Fruit fly (Drosophila melanogaster): Measurements from ENCODE around the gene Fnta.

The Fnta gene

DNA sequence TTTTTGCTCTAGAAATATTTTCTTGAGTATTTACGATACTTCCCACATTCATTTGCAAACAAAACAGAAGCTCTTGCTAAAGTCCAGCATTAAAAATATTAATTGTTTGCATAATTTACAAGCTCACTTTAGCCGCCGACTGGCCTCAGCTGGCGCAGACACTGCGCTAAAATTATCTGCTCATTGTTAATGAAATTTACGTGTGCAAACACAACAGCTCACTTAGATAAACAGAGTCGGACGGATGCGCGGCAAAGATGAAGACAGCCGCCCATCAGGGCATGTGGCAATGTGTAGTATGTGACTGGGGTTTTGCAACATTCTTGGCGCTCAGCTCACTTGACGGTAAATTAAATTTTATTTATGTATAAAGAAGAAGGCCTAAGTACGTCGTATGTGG lies 1.5 kb downstream of the Fnta start:
- TF ChIP-seq CG17801 (GFP tag; optimal IDR thresholded peaks at IDR 0.05; ENCODE audit: partially characterized antibody): no peak

DNA sequence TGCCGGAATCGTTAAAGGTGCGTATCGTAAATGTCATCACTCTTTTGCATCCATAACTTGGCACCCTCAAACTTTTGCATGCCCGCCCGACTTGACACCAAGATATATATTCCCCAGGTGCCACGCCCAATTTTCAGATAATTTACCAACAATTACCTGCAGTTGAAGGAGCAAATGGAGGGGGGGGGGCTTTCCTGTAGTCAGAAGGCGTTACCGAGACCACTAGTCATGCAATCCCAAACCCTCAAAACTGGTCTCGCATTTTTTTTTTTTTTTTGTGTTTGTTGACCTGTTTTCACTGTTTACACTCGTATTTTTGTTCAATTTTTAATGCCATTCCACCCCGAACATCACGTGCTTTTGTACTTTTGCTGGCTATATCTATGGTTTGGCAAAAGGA lies 4.8 kb downstream of the Fnta start:
- TF ChIP-seq CG17801 (GFP tag; optimal IDR thresholded peaks at IDR 0.05; ENCODE audit: partially characterized antibody): no peak

DNA sequence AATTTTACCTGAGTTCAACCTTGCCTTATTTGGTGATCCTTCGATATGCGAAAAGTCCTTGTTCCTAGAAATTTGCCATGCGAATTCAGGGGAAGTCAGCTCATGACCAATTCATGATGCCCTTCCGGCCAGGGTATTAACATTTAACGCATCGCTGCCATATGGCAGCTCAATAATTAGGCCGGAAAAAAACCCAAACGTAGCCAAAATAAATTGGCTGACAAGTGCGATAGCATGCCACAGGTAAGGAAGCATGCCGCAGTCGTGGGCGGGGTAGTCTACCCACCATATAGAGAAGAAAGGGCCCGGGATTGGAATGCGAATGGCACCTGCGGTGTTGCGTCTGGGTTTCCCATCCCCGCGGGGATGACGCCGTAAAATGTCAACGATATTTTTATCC lies 6.7 kb downstream of the Fnta start:
- TF ChIP-seq CG17801 (GFP tag; optimal IDR thresholded peaks at IDR 0.05; ENCODE audit: partially characterized antibody): no peak

DNA sequence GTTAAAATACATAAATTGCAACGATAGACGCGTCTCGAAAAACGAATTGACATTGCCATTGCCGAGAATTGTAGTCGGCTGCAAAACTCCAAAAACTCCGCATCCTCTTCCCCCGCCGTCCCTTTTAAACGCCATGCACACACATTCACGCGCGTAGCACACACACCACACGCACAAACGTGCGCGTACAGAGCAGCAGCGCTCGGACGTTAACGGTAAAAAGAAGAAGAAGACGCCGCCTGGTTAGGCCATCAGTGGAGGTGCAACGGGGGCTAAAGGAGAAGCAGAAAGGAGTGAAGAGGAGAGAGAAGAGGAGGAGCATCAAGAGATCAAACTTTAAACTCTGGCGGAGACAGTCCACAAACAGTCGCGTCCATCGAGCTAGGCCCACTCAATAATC lies 8.2 kb downstream of the Fnta start:
- TF ChIP-seq CG17801 (GFP tag; optimal IDR thresholded peaks at IDR 0.05; ENCODE audit: partially characterized antibody): no peak

DNA sequence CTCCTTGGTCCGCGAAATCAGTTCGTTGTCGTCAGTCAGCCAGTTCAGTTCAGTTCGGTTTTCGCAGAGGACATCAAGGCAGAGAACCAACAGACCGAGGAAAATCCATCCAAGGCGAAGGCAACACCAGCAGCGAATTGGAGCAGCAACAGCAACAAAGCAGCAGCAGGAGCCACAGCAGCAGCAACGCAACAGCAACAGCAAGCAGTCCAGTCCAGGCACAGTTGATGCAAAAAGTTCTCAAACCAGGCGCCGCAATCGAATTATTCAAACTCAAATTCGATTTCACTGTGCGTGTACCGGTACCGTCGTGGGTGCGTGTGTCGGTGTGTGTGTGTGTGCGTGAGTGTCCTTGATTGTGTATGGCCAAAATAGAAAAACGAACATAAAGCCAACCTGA lies 8.7 kb downstream of the Fnta start, which contains the start of gene CG15628:
Gene CG15628, plus strand, starts transcription at position 18 of the 400 bp plus-strand sequence.
- no peak for TF ChIP-seq CG17801 (GFP tag; optimal IDR thresholded peaks at IDR 0.05; ENCODE audit: partially characterized antibody)

DNA sequence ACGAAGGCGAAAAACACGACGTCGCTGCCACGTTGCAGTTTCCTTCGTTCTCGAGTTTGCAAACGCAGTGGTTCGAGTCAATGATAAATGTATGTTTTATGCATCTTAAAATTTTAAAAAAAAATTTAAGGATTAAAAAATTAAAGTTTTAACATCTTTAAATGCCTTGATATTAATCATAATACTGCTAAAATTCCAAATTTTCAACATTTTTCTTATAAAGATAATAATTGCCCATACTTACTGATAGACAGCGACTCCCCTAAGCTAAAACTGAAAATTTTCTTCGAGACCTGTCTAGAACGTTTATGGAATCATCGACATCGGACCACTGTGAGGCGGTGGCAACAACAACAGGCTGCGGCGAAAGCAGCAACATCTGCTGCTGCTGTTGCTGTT lies 9.2 kb downstream of the Fnta start:
- no peak for TF ChIP-seq CG17801 (GFP tag; optimal IDR thresholded peaks at IDR 0.05; ENCODE audit: partially characterized antibody)

DNA sequence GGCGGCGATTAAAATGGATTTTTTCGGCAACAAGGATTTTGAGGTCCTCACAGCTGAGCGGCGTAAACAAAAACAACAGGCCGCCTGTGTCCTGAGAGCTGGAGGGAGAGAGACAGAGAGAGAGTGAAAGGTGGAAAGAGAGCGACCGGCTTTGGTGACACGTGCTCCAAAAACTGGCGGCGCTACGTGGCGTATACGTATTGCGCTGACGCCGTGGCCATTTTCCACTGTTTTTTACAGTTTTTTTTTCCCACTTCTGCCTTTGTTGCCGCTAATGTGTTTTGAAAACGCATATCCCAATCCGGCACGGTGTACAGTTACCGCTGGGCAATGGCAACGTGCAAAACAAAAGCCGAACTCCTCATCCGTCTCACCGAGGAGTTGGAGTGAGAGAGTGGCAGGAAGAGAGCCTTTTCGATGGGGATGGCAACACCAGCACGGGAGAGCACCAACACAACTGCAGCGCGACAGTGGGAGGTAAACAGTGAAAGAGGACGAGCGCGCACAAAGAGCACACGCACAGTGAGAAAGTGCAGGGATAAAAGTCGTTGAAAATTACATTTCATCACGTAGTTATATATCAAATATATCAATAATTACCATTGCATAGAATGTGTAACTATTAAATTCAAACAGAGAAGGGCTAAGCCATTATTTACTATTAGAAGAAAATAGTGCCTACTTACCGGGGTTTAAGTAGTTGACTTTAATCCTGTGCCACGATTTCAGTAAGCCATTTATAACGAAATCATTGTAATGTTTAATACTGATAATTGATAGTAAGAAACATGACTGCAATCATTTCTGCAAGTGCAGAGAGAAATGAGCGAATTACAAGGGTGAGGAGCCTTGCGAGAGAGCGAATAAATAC lies 9.8 kb downstream of the Fnta start:
- no peak for TF ChIP-seq CG17801 (GFP tag; optimal IDR thresholded peaks at IDR 0.05; ENCODE audit: partially characterized antibody)

DNA sequence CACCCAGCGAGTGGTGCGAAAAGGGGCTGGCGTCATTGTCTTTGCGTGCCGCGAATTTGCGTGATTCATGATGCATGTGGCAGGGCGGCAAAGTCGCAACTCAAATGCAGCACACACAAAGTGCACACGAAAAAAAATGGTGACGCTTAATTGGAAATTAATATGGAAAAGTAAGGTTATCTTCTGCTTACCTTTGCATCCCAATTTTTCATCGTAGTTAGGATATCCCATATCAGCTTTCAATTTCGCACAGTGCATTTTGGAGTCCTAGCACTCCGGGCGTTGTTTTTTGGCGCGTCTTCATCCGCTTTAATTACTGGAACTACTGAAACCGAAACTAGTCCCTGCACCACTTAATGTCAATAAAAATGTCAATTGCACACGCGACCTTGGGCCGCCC lies 10.5 kb downstream of the Fnta start:
- TF ChIP-seq CG17801 (GFP tag; optimal IDR thresholded peaks at IDR 0.05; ENCODE audit: partially characterized antibody): no peak

DNA sequence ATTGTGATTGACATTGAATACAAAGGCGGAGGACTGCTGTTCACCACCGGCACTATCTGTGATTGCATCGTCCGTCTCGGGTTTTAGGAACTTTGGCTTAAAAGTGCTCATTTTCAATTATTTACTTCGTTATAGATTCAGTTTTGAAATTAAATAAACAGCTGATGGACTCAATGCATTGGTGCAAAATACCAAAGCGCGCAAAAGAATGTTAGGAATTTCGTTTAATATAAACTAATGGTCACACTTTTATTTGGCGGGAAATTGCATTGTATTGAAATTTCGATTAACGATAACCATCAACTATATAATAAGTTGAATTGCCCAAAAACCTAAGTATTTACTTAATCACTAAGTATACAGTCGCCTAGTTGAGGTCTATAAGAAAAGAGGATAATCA lies 12.4 kb downstream of the Fnta start, which contains the start of gene CG3225:
Gene CG3225, minus strand, starts transcription at position 190 of the 400 bp plus-strand sequence.
- TF ChIP-seq CG17801 (GFP tag; optimal IDR thresholded peaks at IDR 0.05; ENCODE audit: partially characterized antibody): no peak

DNA sequence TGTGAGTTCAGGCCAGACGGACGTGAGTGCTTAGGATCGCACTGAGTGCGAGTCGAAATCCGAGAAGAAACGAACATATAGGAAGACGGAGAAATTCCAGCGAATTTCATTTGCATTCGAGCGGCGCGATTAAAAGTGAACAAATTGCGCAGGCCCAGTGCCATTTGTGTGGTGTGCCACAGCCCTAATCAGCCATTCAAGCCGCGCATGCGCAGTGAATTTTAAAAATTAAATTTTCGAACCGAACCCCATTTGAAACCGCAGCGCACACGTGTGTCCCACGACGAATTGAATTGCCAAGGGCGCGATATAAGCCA lies 17.5 kb downstream of the Fnta start:
- TF ChIP-seq CG17801 (GFP tag; optimal IDR thresholded peaks at IDR 0.05; ENCODE audit: partially characterized antibody): no peak

DNA sequence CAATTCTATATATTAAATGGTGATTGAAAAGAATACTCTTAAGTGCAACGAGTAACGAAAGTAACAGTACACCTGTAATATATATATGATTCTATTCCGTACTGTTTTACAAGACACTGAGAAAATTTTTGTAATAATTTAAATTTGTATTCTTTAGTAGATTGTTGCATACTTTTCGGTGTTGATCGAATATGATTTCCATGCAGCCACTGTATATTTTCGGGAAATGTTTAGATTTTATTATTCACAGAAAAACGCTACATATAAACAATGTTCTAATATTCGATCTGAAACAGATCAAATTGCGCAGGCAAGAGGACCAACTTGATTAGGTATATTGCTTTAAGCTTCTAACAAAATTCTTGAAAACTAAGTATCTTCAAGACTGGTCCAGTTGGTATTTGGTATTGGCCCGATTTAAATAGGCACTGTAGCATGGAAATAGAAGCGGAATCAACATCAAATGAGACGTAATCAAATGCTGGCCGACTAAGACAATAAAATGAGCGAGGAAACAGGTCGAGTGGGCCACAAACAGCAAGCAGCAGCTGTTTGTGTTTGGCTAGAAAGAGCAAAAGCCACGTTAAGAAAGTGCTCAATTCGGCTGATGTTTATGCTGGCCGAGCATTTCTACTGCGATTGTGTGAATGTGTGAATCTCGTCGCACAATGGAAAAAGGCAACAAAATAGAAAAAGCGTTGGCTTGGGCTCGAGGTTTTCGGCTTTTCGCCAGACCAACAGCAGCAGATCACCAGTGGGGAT lies 18.1 kb downstream of the Fnta start, which contains the start of gene CG15629:
Gene CG15629, plus strand, starts transcription at position 749 of the 762 bp plus-strand sequence.
- TF ChIP-seq CG17801 (GFP tag; optimal IDR thresholded peaks at IDR 0.05; ENCODE audit: partially characterized antibody): no peak

DNA sequence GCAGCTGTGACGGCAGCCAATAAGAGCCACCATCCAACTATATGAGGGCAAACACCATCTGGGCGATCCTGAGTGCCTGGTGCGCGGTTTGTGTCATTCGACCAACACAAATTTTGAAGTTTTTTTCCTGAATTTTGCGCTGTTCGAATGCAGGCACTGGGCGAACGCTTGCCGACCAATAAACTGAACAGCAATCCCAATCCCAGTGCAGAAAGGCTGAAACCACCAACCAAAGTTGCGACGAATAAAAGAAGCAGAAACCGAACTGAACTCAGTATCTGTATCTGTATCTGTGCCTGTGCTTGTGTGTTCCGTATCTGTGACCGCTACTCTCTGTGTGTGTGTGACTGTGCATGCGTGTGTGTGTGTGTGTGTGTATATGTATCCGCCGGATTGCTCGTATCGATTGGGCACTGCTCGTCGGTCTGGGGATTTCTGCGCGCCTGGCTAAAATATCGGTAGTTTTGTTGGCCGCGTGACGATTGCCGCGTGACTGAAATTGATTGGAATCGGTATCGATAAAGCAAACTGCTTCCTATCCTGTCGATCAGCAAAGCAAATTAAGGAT lies 18.9 kb downstream of the Fnta start:
- no peak for TF ChIP-seq CG17801 (GFP tag; optimal IDR thresholded peaks at IDR 0.05; ENCODE audit: partially characterized antibody)

DNA sequence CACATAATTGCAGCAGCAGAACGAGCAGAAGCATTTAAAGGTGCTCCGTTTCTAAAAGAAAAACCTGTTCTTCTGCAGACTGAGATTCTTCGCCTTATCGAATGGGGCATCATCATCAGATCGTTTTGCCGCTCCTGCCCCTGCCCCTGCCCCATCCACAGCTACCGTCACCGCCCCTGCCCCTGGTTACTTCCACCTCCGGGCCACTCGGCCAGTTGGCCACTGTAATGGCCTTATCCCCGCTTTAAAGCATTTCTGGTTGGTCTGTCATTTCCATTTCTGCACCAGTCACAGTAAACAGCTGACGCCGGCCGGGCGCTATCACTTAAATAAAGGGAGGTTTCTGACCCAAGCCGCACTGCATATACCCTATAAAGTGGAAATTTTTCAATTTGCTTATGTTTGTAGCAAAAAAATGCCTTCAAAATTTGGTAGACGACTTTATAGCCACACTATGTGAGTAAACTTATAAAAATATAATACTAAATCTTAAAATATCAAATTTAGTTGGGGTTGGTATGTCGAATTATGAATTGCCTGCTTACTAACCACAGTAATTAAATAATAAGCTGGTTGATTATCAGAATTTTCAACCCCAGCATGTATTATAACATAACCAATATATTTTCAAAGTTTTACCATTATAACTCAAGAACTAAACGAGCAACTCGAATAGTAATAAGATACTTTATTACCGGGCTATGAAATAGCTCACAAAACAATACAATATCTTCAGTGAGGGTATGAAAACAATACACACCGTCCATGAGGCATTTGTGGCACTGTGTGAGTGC lies 19.6 kb downstream of the Fnta start:
- TF ChIP-seq CG17801 (GFP tag; optimal IDR thresholded peaks at IDR 0.05; ENCODE audit: partially characterized antibody): no peak

DNA sequence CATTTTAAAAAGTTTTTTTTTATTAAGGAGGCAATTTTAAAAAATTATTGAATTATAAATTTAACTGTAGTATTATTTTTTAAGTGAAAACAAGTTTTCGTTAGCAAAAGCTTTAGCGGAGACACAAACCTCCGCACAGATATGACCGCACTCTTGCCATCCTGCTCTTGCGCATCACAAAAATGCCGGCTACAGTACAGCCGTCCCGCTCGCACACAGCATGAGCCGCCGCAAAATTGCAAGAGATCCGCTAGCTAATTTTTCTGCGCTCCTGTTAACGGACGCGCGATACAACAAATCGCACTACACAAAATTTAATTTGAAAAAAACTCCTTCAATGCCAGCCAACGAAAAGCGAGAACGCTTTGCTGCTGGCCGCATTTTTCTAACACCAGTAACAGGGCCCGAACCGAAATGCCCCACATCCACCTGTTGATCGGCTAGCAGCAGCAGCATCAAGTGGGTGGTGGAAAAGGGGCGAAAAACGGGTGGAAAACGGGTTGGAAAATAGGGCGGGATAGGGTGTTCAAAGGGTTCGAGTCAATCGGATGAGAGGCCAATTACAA lies 20.4 kb downstream of the Fnta start:
- TF ChIP-seq CG17801 (GFP tag; optimal IDR thresholded peaks at IDR 0.05; ENCODE audit: partially characterized antibody): peak; percentile 62
